Worm (Caenorhabditis elegans): Measurements from ENCODE around the gene T07F8.1.

T07F8.1 gene

DNA sequence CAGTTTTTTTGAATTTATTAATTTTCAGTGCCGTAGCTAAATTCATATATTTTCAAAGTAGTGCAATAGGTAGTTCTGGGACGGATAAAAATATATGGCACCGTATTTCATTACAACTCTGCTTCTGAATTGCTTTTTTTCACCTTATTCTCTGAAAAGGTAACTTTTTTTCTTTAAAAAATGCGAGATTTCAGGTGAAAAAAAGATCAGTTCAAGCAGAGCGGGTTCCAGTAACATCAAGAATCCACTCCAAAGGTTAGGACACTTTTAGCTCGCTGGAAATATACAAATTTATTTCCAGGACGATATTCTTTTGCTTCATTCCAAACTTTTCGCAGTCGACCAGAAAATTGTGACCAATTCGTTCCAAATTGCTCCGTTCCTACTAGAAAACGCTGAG, at the start of gene T07F8.1:
Gene T07F8.1 (plus strand): TSS at position 301 of the 400 bp plus-strand sequence.
- no peak for TF ChIP-seq nhr-12 (tag; optimal IDR thresholded peaks at IDR 0.05)
- TF ChIP-seq elt-3 (tag; optimal IDR thresholded peaks at IDR 0.05) = no peak
- no peak for TF ChIP-seq mab-5 (tag; optimal IDR thresholded peaks at IDR 0.05)
- no peak for TF ChIP-seq blmp-1 (tag; optimal IDR thresholded peaks at IDR 0.05)
- no peak for TF ChIP-seq ceh-39 (tag; optimal IDR thresholded peaks at IDR 0.05)
- TF ChIP-seq sem-2 (GFP tag; optimal IDR thresholded peaks at IDR 0.05) = no peak
- no peak for TF ChIP-seq unc-120 (tag; optimal IDR thresholded peaks at IDR 0.05; ENCODE audit: poor library complexity, severe bottlenecking)
- TF ChIP-seq ces-1 (GFP tag; optimal IDR thresholded peaks at IDR 0.05) = no peak

DNA sequence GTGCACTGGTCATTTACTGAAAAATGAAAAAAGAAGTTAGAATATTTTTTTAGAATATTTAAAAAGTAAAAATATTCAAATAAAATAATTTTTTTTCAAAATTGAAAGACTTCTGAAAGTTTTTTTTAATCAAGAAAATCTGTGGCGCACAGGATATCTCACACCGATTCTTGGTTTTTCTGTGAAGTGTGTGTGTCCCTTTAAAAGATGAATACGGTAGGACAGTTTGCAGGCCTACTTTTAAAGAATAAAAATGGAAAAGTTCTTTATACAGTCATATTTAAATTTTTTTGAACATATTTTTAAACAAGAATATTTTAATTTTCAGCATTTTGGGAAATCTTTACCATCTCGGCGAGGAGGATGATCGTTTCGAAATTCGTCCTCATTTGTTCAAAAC, 49.6 kb upstream of the T07F8.1 start, which contains the start of gene mct-5:
Gene mct-5 (minus strand): TSS at position 16 of the 400 bp plus-strand sequence.
- TF ChIP-seq unc-120 (tag; optimal IDR thresholded peaks at IDR 0.05; ENCODE audit: poor library complexity, severe bottlenecking) (no peak), ces-1 (GFP tag; optimal IDR thresholded peaks at IDR 0.05) (no peak), hlh-1 (tag; optimal IDR thresholded peaks at IDR 0.05) (no peak), nhr-76 (tag; optimal IDR thresholded peaks at IDR 0.05) (no peak), M03D4.4 (tag; optimal IDR thresholded peaks at IDR 0.05) (no peak), zip-8 (tag; optimal IDR thresholded peaks at IDR 0.05) (no peak), unc-62 (GFP tag; optimal IDR thresholded peaks at IDR 0.05) (no peak), nhr-2 (tag; optimal IDR thresholded peaks at IDR 0.05) (no peak), sptf-1 (tag; optimal IDR thresholded peaks at IDR 0.05) (no peak), bed-3 (GFP tag; optimal IDR thresholded peaks at IDR 0.05) (no peak), nhr-12 (tag; optimal IDR thresholded peaks at IDR 0.05) (no peak), pha-4 (tag; optimal IDR thresholded peaks at IDR 0.05) (no peak), lin-13 (tag; optimal IDR thresholded peaks at IDR 0.05) (no peak), ham-2 (GFP tag; optimal IDR thresholded peaks at IDR 0.05) (no peak), sem-2 (GFP tag; optimal IDR thresholded peaks at IDR 0.05) (no peak), tbx-8 (GFP tag; optimal IDR thresholded peaks at IDR 0.05) (no peak), drap-1 (GFP tag; optimal IDR thresholded peaks at IDR 0.05) (no peak)

DNA sequence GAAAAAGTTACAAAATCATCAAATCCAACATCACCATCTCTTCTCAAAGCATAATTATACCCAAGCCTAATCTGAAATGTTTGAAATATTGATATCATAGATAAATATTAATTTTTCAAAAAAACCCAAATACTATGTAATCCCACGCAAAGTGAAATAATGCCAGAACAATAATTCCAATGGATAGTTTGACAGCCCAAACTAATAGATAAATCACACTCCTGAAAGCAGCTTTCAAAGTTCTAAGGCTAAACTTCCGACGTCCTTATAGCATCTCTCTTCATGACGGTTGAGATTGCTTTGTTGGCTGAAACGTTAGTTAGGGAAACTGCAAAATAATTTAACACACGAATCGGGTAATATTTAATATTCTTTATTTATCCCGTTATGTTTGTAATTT, 49.0 kb upstream of the T07F8.1 start:
- TF ChIP-seq unc-39 (tag; optimal IDR thresholded peaks at IDR 0.05) = no peak
- no peak for TF ChIP-seq bed-3 (GFP tag; optimal IDR thresholded peaks at IDR 0.05)
- TF ChIP-seq zip-8 (tag; optimal IDR thresholded peaks at IDR 0.05) = no peak
- no peak for TF ChIP-seq flh-1 (GFP tag; optimal IDR thresholded peaks at IDR 0.05)
- no peak for TF ChIP-seq snpc-4 (tag; optimal IDR thresholded peaks at IDR 0.05)
- TF ChIP-seq tbx-8 (GFP tag; optimal IDR thresholded peaks at IDR 0.05) = no peak
- no peak for TF ChIP-seq nhr-12 (tag; optimal IDR thresholded peaks at IDR 0.05)
- TF ChIP-seq cnd-1 (tag; optimal IDR thresholded peaks at IDR 0.05) = no peak
- TF ChIP-seq ceh-43 (GFP tag; optimal IDR thresholded peaks at IDR 0.05) = no peak
- TF ChIP-seq nhr-2 (tag; optimal IDR thresholded peaks at IDR 0.05) = no peak
- no peak for TF ChIP-seq unc-62 (GFP tag; optimal IDR thresholded peaks at IDR 0.05)
- no peak for TF ChIP-seq nhr-28 (tag; optimal IDR thresholded peaks at IDR 0.05)
- no peak for TF ChIP-seq sptf-1 (tag; optimal IDR thresholded peaks at IDR 0.05)
- no peak for TF ChIP-seq elt-1 (tag; optimal IDR thresholded peaks at IDR 0.05; ENCODE audit: borderline replicate concordance, insufficient read depth)
- no peak for TF ChIP-seq ztf-11 (tag; optimal IDR thresholded peaks at IDR 0.05)

DNA sequence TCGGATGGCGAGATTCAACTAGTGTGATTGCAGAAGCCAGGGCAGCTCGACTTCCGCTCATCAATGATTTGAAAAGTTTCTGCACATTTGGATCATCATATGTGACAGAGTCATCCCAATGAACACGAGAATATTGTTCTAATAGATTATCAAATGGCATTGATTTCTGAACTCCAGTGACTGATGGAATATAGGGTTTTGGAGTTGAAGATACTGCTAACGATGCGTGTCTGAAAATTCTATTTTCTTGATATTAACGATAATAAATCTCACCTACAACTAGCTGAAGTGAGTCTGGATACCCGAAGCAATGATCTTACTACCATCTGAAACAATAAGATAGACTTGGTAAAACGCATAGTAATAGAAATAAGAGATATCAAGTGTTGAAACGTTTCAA, 47.4 kb upstream of the T07F8.1 start, which contains the start of gene mmaa-1:
Gene mmaa-1 (minus strand): TSS at position 328 of the 400 bp plus-strand sequence.
- TF ChIP-seq sem-2 (GFP tag; optimal IDR thresholded peaks at IDR 0.05) (no peak), hlh-1 (tag; optimal IDR thresholded peaks at IDR 0.05) (no peak)

DNA sequence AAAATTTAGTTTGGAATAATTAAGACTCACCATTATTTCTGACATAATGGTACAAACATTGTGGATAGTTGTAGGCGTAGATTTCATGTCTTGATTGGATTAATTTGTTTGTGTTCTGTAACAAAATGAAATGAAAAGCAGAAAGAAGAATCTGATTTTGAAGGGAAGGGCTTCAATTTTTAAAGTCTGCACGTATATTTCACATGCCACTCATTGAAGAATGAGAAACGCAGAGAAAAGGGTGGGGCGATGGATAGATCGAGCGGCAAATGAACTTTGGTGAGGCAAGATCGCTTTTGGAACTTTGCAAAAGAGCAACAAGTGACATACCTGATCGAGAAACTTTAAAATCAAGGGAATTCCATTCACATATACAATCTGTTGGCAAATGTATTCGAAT, 45.9 kb upstream of the T07F8.1 start:
- TF ChIP-seq hlh-1 (tag; optimal IDR thresholded peaks at IDR 0.05) = no peak
- no peak for TF ChIP-seq ceh-43 (GFP tag; optimal IDR thresholded peaks at IDR 0.05)
- TF ChIP-seq pha-4 (tag; optimal IDR thresholded peaks at IDR 0.05) = no peak
- no peak for TF ChIP-seq elt-3 (tag; optimal IDR thresholded peaks at IDR 0.05)
- no peak for TF ChIP-seq ceh-83 (GFP tag; optimal IDR thresholded peaks at IDR 0.05)
- TF ChIP-seq unc-120 (tag; optimal IDR thresholded peaks at IDR 0.05; ENCODE audit: poor library complexity, severe bottlenecking) = no peak
- no peak for TF ChIP-seq nhr-237 (tag; optimal IDR thresholded peaks at IDR 0.05)
- no peak for TF ChIP-seq nhr-76 (tag; optimal IDR thresholded peaks at IDR 0.05)
- TF ChIP-seq mls-2 (tag; optimal IDR thresholded peaks at IDR 0.05) = no peak
- no peak for TF ChIP-seq mab-5 (tag; optimal IDR thresholded peaks at IDR 0.05)
- no peak for TF ChIP-seq snpc-4 (tag; optimal IDR thresholded peaks at IDR 0.05)
- no peak for TF ChIP-seq mep-1 (tag; optimal IDR thresholded peaks at IDR 0.05)
- no peak for TF ChIP-seq flh-1 (GFP tag; optimal IDR thresholded peaks at IDR 0.05)
- TF ChIP-seq elt-1 (tag; optimal IDR thresholded peaks at IDR 0.05; ENCODE audit: borderline replicate concordance, insufficient read depth) = no peak
- TF ChIP-seq nhr-28 (tag; optimal IDR thresholded peaks at IDR 0.05) = no peak
- TF ChIP-seq M03D4.4 (tag; optimal IDR thresholded peaks at IDR 0.05) = no peak
- TF ChIP-seq lin-13 (tag; optimal IDR thresholded peaks at IDR 0.05) = no peak

Data from whole organism, mixed stage, embryonic.